Worm (Caenorhabditis elegans): Measurements from ENCODE around the gene snt-5.
A peak's percentile ranks its signal among the peaks of the same experiment; 100 is the strongest.

Gene snt-5

DNA sequence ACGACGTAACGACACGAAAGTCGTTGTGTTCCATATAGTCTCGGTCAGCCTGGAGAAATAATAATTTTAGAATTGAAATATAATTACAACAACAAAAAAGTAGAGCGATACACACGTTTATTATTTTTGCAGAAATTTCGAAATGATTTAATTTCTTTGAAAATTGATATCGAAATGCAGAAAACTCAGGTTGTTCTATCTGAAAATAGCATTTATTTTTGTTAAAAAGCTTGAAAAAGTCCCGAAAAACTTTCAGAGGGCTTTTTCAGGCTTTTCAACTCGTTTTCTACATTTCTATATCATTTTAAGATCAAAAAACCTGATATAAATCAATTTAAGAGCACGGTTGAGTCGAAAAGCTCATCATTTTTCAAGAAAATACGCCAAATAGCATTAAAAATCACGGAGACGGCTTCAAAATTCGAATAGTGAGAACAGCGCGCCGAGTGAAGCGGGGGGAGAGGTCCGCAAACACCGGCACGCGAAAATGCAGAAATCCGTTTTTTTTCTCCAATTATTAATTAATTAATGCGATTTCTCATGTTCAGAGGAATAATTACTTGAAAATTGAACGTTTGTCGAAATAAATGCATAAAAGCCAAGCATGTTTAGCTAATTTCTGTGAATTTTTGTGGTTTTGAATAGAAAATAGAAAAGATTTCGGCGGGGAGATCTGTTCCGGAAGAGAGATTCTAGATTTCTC is 28.0 kb downstream of the snt-5 start, which contains the start of gene rga-4 (continued):
- no peak for TF ChIP-seq nhr-76 (tag; optimal IDR thresholded peaks at IDR 0.05)
- no peak for TF ChIP-seq C34B4.2 (tag; optimal IDR thresholded peaks at IDR 0.05)
- TF ChIP-seq ceh-88 (GFP tag; IDR thresholded peaks at IDR 0.05) = no peak
- no peak for TF ChIP-seq ceh-63 (GFP tag; optimal IDR thresholded peaks at IDR 0.05)
- TF ChIP-seq nhr-237 (tag; optimal IDR thresholded peaks at IDR 0.05) = no peak
- peak; percentile 45 for TF ChIP-seq xbp-1 (tag; optimal IDR thresholded peaks at IDR 0.05)
- peak; percentile 38 to 41 for TF ChIP-seq lsy-2 (tag; optimal IDR thresholded peaks at IDR 0.05)
- no peak for TF ChIP-seq ces-1 (GFP tag; optimal IDR thresholded peaks at IDR 0.05)
- no peak for TF ChIP-seq egl-13 (tag; optimal IDR thresholded peaks at IDR 0.05)
- peak; percentile 46 for TF ChIP-seq swsn-7 (tag; optimal IDR thresholded peaks at IDR 0.05)
- no peak for TF ChIP-seq pag-3 (tag; optimal IDR thresholded peaks at IDR 0.05; ENCODE audit: borderline replicate concordance, insufficient read depth)
- no peak for TF ChIP-seq hlh-4 (tag; optimal IDR thresholded peaks at IDR 0.05)
- no peak for TF ChIP-seq isw-1 (GFP tag; IDR thresholded peaks at IDR 0.05)
- TF ChIP-seq unc-30 (tag; optimal IDR thresholded peaks at IDR 0.05) = no peak
- no peak for TF ChIP-seq pqm-1 (tag; optimal IDR thresholded peaks at IDR 0.05)
- TF ChIP-seq lin-14 (GFP tag; optimal IDR thresholded peaks at IDR 0.05) = no peak
- peak; percentile 82 for TF ChIP-seq ceh-8 (GFP tag; optimal IDR thresholded peaks at IDR 0.05)
- TF ChIP-seq sox-4 (tag; optimal IDR thresholded peaks at IDR 0.05) = no peak
- TF ChIP-seq zag-1 (tag; optimal IDR thresholded peaks at IDR 0.05) = no peak
- peak; percentile 2 for TF ChIP-seq nhr-85 (tag)
- no peak for TF ChIP-seq nhr-77 (tag; optimal IDR thresholded peaks at IDR 0.05)
- no peak for TF ChIP-seq mab-9 (GFP tag; IDR thresholded peaks at IDR 0.05)
- peak; percentile 75 for TF ChIP-seq vab-15 (tag; optimal IDR thresholded peaks at IDR 0.05)
- peak in 1 of 2 experiments; percentile 27 for TF ChIP-seq ztf-11 (tag; optimal IDR thresholded peaks at IDR 0.05)
- peak in 1 of 2 experiments; percentile 6 for TF ChIP-seq mdl-1 (tag; optimal IDR thresholded peaks at IDR 0.05)
- TF ChIP-seq sptf-1 (tag; optimal IDR thresholded peaks at IDR 0.05) = no peak
- TF ChIP-seq fkh-10 (GFP tag; optimal IDR thresholded peaks at IDR 0.05) = no peak
- TF ChIP-seq ztf-4 (tag; optimal IDR thresholded peaks at IDR 0.05) = no peak
- no peak for TF ChIP-seq alr-1 (tag; optimal IDR thresholded peaks at IDR 0.05; ENCODE audit: borderline replicate concordance)
- TF ChIP-seq lin-35 (GFP tag; optimal IDR thresholded peaks at IDR 0.05) = peak; percentile 67 to 78
- TF ChIP-seq nhr-19 (GFP tag; conservative IDR thresholded peaks at IDR 0.05) = no peak; the same call in 1 of the 2 replicates
- TF ChIP-seq hpl-2 (GFP tag; optimal IDR thresholded peaks at IDR 0.05) = no peak
- TF ChIP-seq unc-62 (GFP tag; optimal IDR thresholded peaks at IDR 0.05) = no peak
- no peak for TF ChIP-seq fkh-8 (tag; optimal IDR thresholded peaks at IDR 0.05)
- TF ChIP-seq unc-86 (tag; optimal IDR thresholded peaks at IDR 0.05) = peak; percentile 40
- no peak for TF ChIP-seq aha-1 (tag; optimal IDR thresholded peaks at IDR 0.05)
- TF ChIP-seq elt-2 (tag; optimal IDR thresholded peaks at IDR 0.05) = no peak
- TF ChIP-seq elt-3 (tag; optimal IDR thresholded peaks at IDR 0.05) = no peak
- no peak for TF ChIP-seq nhr-28 (tag; optimal IDR thresholded peaks at IDR 0.05)
- TF ChIP-seq pax-3 (tag; optimal IDR thresholded peaks at IDR 0.05) = no peak
- TF ChIP-seq unc-130 (tag; optimal IDR thresholded peaks at IDR 0.05) = peak; percentile 31
- TF ChIP-seq zip-4 (GFP tag; optimal IDR thresholded peaks at IDR 0.05) = no peak
- TF ChIP-seq ets-5 (GFP tag; IDR thresholded peaks at IDR 0.05) = no peak
- TF ChIP-seq F16B12.6 (tag; optimal IDR thresholded peaks at IDR 0.05) = peak; percentile 87
- TF ChIP-seq snu-23 (GFP tag; optimal IDR thresholded peaks at IDR 0.05) = peak; percentile 53
- TF ChIP-seq nhr-84 (tag; optimal IDR thresholded peaks at IDR 0.05) = no peak
- TF ChIP-seq nhr-11 (tag; optimal IDR thresholded peaks at IDR 0.05) = no peak
- no peak for TF ChIP-seq lin-15B (tag; optimal IDR thresholded peaks at IDR 0.05)
- peak; percentile 45 for TF ChIP-seq nhr-20 (tag; optimal IDR thresholded peaks at IDR 0.05)
- no peak for TF ChIP-seq fkh-4 (tag; optimal IDR thresholded peaks at IDR 0.05; ENCODE audit: borderline replicate concordance)
- no peak for TF ChIP-seq unc-98 (GFP tag; IDR thresholded peaks at IDR 0.05)
- TF ChIP-seq grh-1 (GFP tag; IDR thresholded peaks at IDR 0.05) = 0 out of 2 replicates have a peak, but pooled peaks have one; percentile 23
